ENCODE assay signal across 2 worm cellular contexts in genomic region chrIV:15688524-15689479, ce11.
TF ChIP-seq lines count a peak whose summit lies in the region.

Gene Y105C5A.15, plus strand, starts transcription at chrIV:15689201.

TF ChIP-seq in whole organism, L1 larva, 84 proteins besides CTCF, POLR2A, EP300 and RAD21 (continued from another document):
- TF ChIP-seq pqm-1 (tag; optimal IDR thresholded peaks at IDR 0.05; lab: Kevin White, UChicago) (peak; percentile 6), unc-86 (tag; optimal IDR thresholded peaks at IDR 0.05; lab: Kevin White, UChicago) (no peak), ets-5 (GFP tag; IDR thresholded peaks at IDR 0.05; lab: Robert Waterston, UW) (no peak), egl-27 (tag; optimal IDR thresholded peaks at IDR 0.05; lab: Kevin White, UChicago) (no peak), rnt-1 (tag; optimal IDR thresholded peaks at IDR 0.05; lab: Kevin White, UChicago) (no peak), fkh-8 (tag; optimal IDR thresholded peaks at IDR 0.05; lab: Kevin White, UChicago) (peak; percentile 30), nhr-12 (tag; optimal IDR thresholded peaks at IDR 0.05; lab: Kevin White, UChicago) (no peak), mab-9 (GFP tag; IDR thresholded peaks at IDR 0.05; lab: Robert Waterston, UW) (no peak), lin-15B (tag; optimal IDR thresholded peaks at IDR 0.05; lab: Kevin White, UChicago) (no peak), ceh-88 (GFP tag; IDR thresholded peaks at IDR 0.05; lab: Robert Waterston, UW) (no peak), nhr-84 (tag; optimal IDR thresholded peaks at IDR 0.05; lab: Kevin White, UChicago) (no peak), C16A3.4 (tag; optimal IDR thresholded peaks at IDR 0.05; lab: Kevin White, UChicago) (no peak), ces-1 (GFP tag; optimal IDR thresholded peaks at IDR 0.05; lab: Kevin White, UChicago) (no peak), sup-37 (GFP tag; optimal IDR thresholded peaks at IDR 0.05; lab: Kevin White, UChicago) (no peak), efl-1 (optimal IDR thresholded peaks at IDR 0.05; lab: Kevin White, UChicago) (no peak), efl-1 (GFP tag; optimal IDR thresholded peaks at IDR 0.05 in 1 of 2; lab: Kevin White, UChicago) (peak in 1 of 2 experiments; percentile 87), elt-2 (tag; optimal IDR thresholded peaks at IDR 0.05; lab: Kevin White, UChicago) (peak; percentile 57), F16B12.6 (tag; optimal IDR thresholded peaks at IDR 0.05; lab: Kevin White, UChicago) (no peak), xbp-1 (tag; optimal IDR thresholded peaks at IDR 0.05; lab: Kevin White, UChicago) (no peak), mef-2 (tag; optimal IDR thresholded peaks at IDR 0.05; lab: Kevin White, UChicago) (no peak), fkh-10 (GFP tag; optimal IDR thresholded peaks at IDR 0.05; lab: Kevin White, UChicago) (no peak), pag-3 (tag; optimal IDR thresholded peaks at IDR 0.05; lab: Kevin White, UChicago; ENCODE audit: borderline replicate concordance, insufficient read depth) (no peak), hlh-17 (GFP tag; optimal IDR thresholded peaks at IDR 0.05; lab: Kevin White, UChicago; ENCODE audit: borderline replicate concordance) (no peak), nhr-71 (tag; optimal IDR thresholded peaks at IDR 0.05; lab: Kevin White, UChicago) (no peak)

TF ChIP-seq in whole organism, L4 larva, 104 proteins besides CTCF, POLR2A, EP300 and RAD21 (continued from another document):
- TF ChIP-seq nhr-48 (tag; optimal IDR thresholded peaks at IDR 0.05; lab: Kevin White, UChicago) (no peak), daf-16 (GFP tag; optimal IDR thresholded peaks at IDR 0.05; lab: Kevin White, UChicago) (no peak), daf-16 (tag; optimal IDR thresholded peaks at IDR 0.05; lab: Kevin White, UChicago) (peak; percentile 2)
